Fruit fly (Drosophila melanogaster) whole organism, wandering third instar larva: ENCODE results near the gene put.

Experiments used
- Abd-B ChIP-seq: fragments of >200 bp; optimal IDR thresholded peaks from 2 replicates; lab custom pipeline; 2017; ENCODE audit warnings: missing biosample characterization, missing genetic modification characterization
- CG32264 ChIP-seq: fragments of 200-800 bp; sonication (Bioruptor generic); optimal IDR thresholded peaks from 2 replicates; lab custom pipeline; 2016; ENCODE audit warnings: missing biosample characterization, missing genetic modification characterization
- CG9705 ChIP-seq: fragments of 200-800 bp; sonication (Bioruptor generic); optimal IDR thresholded peaks from 2 replicates; lab custom pipeline; 2018; ENCODE audit warnings: missing biosample characterization, mild to moderate bottlenecking, missing genetic modification characterization
- CrebA ChIP-seq: fragments of 200-800 bp; sonication (Bioruptor generic); optimal IDR thresholded peaks from 2 replicates; lab custom pipeline; 2016; ENCODE audit warnings: missing biosample characterization, mild to moderate bottlenecking, missing genetic modification characterization, borderline replicate concordance
- Dfd ChIP-seq: fragments of >200 bp; optimal IDR thresholded peaks from 2 replicates; lab custom pipeline; 2017; ENCODE audit warnings: missing biosample characterization, missing genetic modification characterization
- Dif ChIP-seq: fragments of 200-275, 200-300 bp; sonication (Bioruptor generic); optimal IDR thresholded peaks from 2 replicates; lab custom pipeline; 2018; ENCODE audit warnings: missing biosample characterization, missing genetic modification characterization; ENCODE audit not compliant: partially characterized antibody
- GATAd ChIP-seq: sonication (Bioruptor generic); optimal IDR thresholded peaks from 2 replicates; lab custom pipeline; 2016; ENCODE audit warnings: missing biosample characterization, missing genetic modification characterization
- HLH106 ChIP-seq: fragments of 200-800 bp; optimal IDR thresholded peaks from 3 replicates; lab custom pipeline; 2019; ENCODE audit warnings: missing biosample characterization, mild to moderate bottlenecking, missing genetic modification characterization, moderate library complexity
- Hnf4 ChIP-seq: fragments of 200-800 bp; sonication (Bioruptor generic); optimal IDR thresholded peaks from 2 replicates; lab custom pipeline; 2016; ENCODE audit warnings: missing biosample characterization, mild to moderate bottlenecking, missing genetic modification characterization
- Hr78 ChIP-seq: fragments of >200 bp; optimal IDR thresholded peaks from 2 replicates; lab custom pipeline; 2017; ENCODE audit warnings: missing biosample characterization, missing genetic modification characterization
- Hr83 ChIP-seq: fragments of 200-300 bp; sonication (Bioruptor generic); optimal IDR thresholded peaks from 2 replicates; lab custom pipeline; 2016; ENCODE audit warnings: missing biosample characterization, mild to moderate bottlenecking, missing genetic modification characterization, moderate library complexity; ENCODE audit not compliant: poor library complexity, severe bottlenecking
- Jra ChIP-seq: sonication (Bioruptor generic); optimal IDR thresholded peaks from 2 replicates; lab custom pipeline; 2016; ENCODE audit warnings: missing biosample characterization, missing genetic modification characterization
- Mio ChIP-seq: sonication (Bioruptor generic); optimal IDR thresholded peaks from 2 replicates; lab custom pipeline; 2016; ENCODE audit warnings: missing biosample characterization, missing genetic modification characterization
- Myc ChIP-seq: fragments of >200 bp; optimal IDR thresholded peaks from 2 replicates; lab custom pipeline; 2017
- N ChIP-seq: fragments of >200 bp; optimal IDR thresholded peaks from 2 replicates; lab custom pipeline; 2018; ENCODE audit warnings: missing biosample characterization, missing external identifiers, missing genetic modification characterization
- OdsH ChIP-seq: fragments of 200-800 bp; sonication (Bioruptor generic); optimal IDR thresholded peaks from 2 replicates; lab custom pipeline; 2016; ENCODE audit warnings: missing biosample characterization, mild to moderate bottlenecking, missing genetic modification characterization
- Rel ChIP-seq, 2 experiments: fragments of 200-800 bp; sonication (Bioruptor generic) in 1 of 2; optimal IDR thresholded peaks; 2 replicates in 1 of 2; 3 replicates in 1 of 2; lab custom pipeline; 2016 to 2019; ENCODE audit warnings: mild to moderate bottlenecking in 2 of 2, missing biosample characterization in 2 of 2, missing genetic modification characterization in 2 of 2, moderate library complexity in 1 of 2
- Sp1 ChIP-seq: fragments of 200-800 bp; sonication (Bioruptor generic); optimal IDR thresholded peaks from 3 replicates; lab custom pipeline; 2019; ENCODE audit warnings: missing biosample characterization, mild to moderate bottlenecking, missing genetic modification characterization, moderate library complexity
- Vsx2 ChIP-seq: fragments of 200-300, 225-300 bp; sonication (Bioruptor generic); optimal IDR thresholded peaks from 2 replicates; lab custom pipeline; 2018; ENCODE audit warnings: missing biosample characterization, missing genetic modification characterization; ENCODE audit not compliant: partially characterized antibody
- br ChIP-seq: fragments of 200-800 bp; sonication (Bioruptor generic); optimal IDR thresholded peaks from 2 replicates; lab custom pipeline; 2016; ENCODE audit warnings: missing biosample characterization, missing genetic modification characterization
- brk ChIP-seq: fragments of 200-800 bp; sonication (Bioruptor generic); optimal IDR thresholded peaks from 2 replicates; lab custom pipeline; 2016; ENCODE audit warnings: missing biosample characterization, mild to moderate bottlenecking, missing genetic modification characterization
- dl ChIP-seq, 2 experiments: fragments of 175-275, 200-275 bp in 1 of 2; fragments of 200-275 bp in 1 of 2; sonication (Bioruptor generic); optimal IDR thresholded peaks; lab custom pipeline; 2018; ENCODE audit warnings: mild to moderate bottlenecking in 2 of 2, missing biosample characterization in 2 of 2, missing genetic modification characterization in 2 of 2, moderate library complexity in 2 of 2; ENCODE audit not compliant: partially characterized antibody in 2 of 2, insufficient read depth in 1 of 2
- dmrt93B ChIP-seq: fragments of 200-800 bp; sonication (Bioruptor generic); optimal IDR thresholded peaks from 2 replicates; lab custom pipeline; 2018; ENCODE audit warnings: missing biosample characterization, mild to moderate bottlenecking, missing genetic modification characterization
- dsf ChIP-seq: sonication (Bioruptor generic); optimal IDR thresholded peaks from 2 replicates; lab custom pipeline; 2016; ENCODE audit warnings: missing biosample characterization, missing genetic modification characterization, borderline replicate concordance
- ey ChIP-seq: fragments of 200-800 bp; sonication (Bioruptor generic); optimal IDR thresholded peaks from 2 replicates; lab custom pipeline; 2016; ENCODE audit warnings: missing biosample characterization, missing genetic modification characterization
- foxo ChIP-seq, 2 experiments: fragments of 200-800 bp; sonication (Bioruptor generic); optimal IDR thresholded peaks; 2 replicates in 1 of 2; 3 replicates in 1 of 2; lab custom pipeline; 2016 to 2017; ENCODE audit warnings: missing biosample characterization in 2 of 2, missing genetic modification characterization in 2 of 2
- fru ChIP-seq: fragments of 200-800 bp; sonication (Bioruptor generic); optimal IDR thresholded peaks from 3 replicates; lab custom pipeline; 2016; ENCODE audit warnings: missing biosample characterization, mild to moderate bottlenecking, missing genetic modification characterization
- h ChIP-seq: fragments of 200-800 bp; sonication (Bioruptor generic); optimal IDR thresholded peaks from 3 replicates; lab custom pipeline; 2016; ENCODE audit warnings: missing biosample characterization, mild to moderate bottlenecking, missing genetic modification characterization
- jim ChIP-seq: fragments of 175-275, 200-325 bp; sonication (Bioruptor generic); optimal IDR thresholded peaks from 2 replicates; lab custom pipeline; 2016; ENCODE audit warnings: missing biosample characterization, mild to moderate bottlenecking, missing genetic modification characterization
- lola ChIP-seq: fragments of >200 bp; optimal IDR thresholded peaks from 2 replicates; lab custom pipeline; 2017; ENCODE audit warnings: missing biosample characterization, missing genetic modification characterization
- pan ChIP-seq: fragments of >200 bp; optimal IDR thresholded peaks from 2 replicates; lab custom pipeline; 2017
- psq ChIP-seq: fragments of 200-800 bp; sonication (Bioruptor generic); optimal IDR thresholded peaks from 3 replicates; lab custom pipeline; 2017; ENCODE audit warnings: missing biosample characterization, mild to moderate bottlenecking, missing genetic modification characterization, moderate library complexity
- rgr ChIP-seq: fragments of 200-800 bp; sonication (Bioruptor generic); optimal IDR thresholded peaks from 3 replicates; lab custom pipeline; 2016; ENCODE audit warnings: missing biosample characterization, mild to moderate bottlenecking, missing genetic modification characterization
- sage ChIP-seq: fragments of 200-800 bp; sonication (Bioruptor generic); optimal IDR thresholded peaks from 2 replicates; lab custom pipeline; 2016; ENCODE audit warnings: missing biosample characterization, mild to moderate bottlenecking, missing genetic modification characterization
- sv ChIP-seq: fragments of 200-800 bp; sonication (Bioruptor generic); optimal IDR thresholded peaks from 3 replicates; lab custom pipeline; 2016; ENCODE audit warnings: missing biosample characterization, missing genetic modification characterization
- tai ChIP-seq: sonication (Bioruptor generic); optimal IDR thresholded peaks from 2 replicates; lab custom pipeline; 2016; ENCODE audit warnings: missing biosample characterization, missing genetic modification characterization
- usp ChIP-seq: fragments of >200 bp; optimal IDR thresholded peaks from 2 replicates; lab custom pipeline; 2017; ENCODE audit warnings: missing biosample characterization, missing genetic modification characterization
- woc ChIP-seq: sonication (Bioruptor generic); optimal IDR thresholded peaks from 2 replicates; lab custom pipeline; 2016; ENCODE audit warnings: missing biosample characterization, mild to moderate bottlenecking, missing genetic modification characterization

put gene

DNA sequence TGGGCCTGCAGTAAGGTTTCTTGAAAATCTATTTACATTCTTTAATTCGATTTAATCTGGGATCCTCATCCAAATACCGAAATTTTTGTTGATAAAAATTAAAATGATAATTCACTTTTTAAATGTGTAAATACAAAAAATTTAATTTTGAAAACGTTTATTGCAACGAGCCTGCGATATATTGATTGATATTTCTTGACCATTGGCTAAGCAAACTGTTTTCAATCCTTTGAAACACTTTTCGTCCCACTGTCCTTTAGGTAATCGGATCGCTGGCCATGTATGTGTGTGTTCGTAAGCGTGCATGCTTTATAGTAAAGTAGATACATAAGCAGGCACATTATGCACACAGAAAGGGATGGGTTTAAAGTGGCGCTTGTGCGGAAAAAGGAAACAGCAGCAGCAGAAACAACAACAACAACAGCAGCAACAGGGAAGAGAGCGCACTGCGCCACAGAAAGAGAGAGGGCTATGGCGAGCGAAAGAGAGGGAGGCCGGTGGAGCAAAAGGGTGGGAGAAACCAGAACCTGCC is 1.3 kb downstream of the put start:
- TF ChIP-seq Sp1 (GFP tag; lab: Kevin White, UChicago), result peak; percentile 75
- no peak for TF ChIP-seq Abd-B (GFP tag; lab: Kevin White, UChicago)
- TF ChIP-seq Dfd (GFP tag; lab: Kevin White, UChicago), result no peak
- TF ChIP-seq CG32264, result peak; percentile 5
- peak; percentile 36 for TF ChIP-seq Dif (GFP tag; lab: Kevin White, UChicago)
- TF ChIP-seq CrebA (GFP tag; lab: Kevin White, UChicago), result no peak
- TF ChIP-seq dmrt93B (GFP tag; lab: Kevin White, UChicago), result peak; percentile 60
- TF ChIP-seq Myc (lab: Kevin White, UChicago), result no peak
- TF ChIP-seq Jra, result no peak
- TF ChIP-seq rgr (GFP tag; lab: Kevin White, UChicago), result peak; percentile 80
- TF ChIP-seq Vsx2 (GFP tag; lab: Kevin White, UChicago), result no peak
- no peak for TF ChIP-seq Mio
- peak; percentile 84 for TF ChIP-seq h
- no peak for TF ChIP-seq lola (GFP tag; lab: Kevin White, UChicago)
- TF ChIP-seq tai (GFP tag; lab: Kevin White, UChicago), result no peak
- peak; percentile 76 for TF ChIP-seq OdsH
- no peak for TF ChIP-seq Rel (GFP tag; optimal IDR thresholded peaks at IDR 0.05; lab: Kevin White, UChicago)
- TF ChIP-seq Rel (tag; optimal IDR thresholded peaks at IDR 0.05; lab: Kevin White, UChicago), result no peak
- TF ChIP-seq GATAd, result no peak
- TF ChIP-seq fru, result peak; percentile 83
- TF ChIP-seq HLH106 (tag; lab: Kevin White, UChicago), result peak; percentile 64
- peak; percentile 78 for TF ChIP-seq ey (GFP tag; lab: Kevin White, UChicago)
- TF ChIP-seq sv (GFP tag; lab: Kevin White, UChicago), result peak; percentile 11
- TF ChIP-seq Hr83 (GFP tag; lab: Kevin White, UChicago), result no peak
- no peak for TF ChIP-seq usp
- TF ChIP-seq pan, result no peak
- peak; percentile 9 for TF ChIP-seq dsf (GFP tag; lab: Kevin White, UChicago)
- no peak for TF ChIP-seq N
- peak; percentile 37 to 58 for TF ChIP-seq dl (GFP tag; optimal IDR thresholded peaks at IDR 0.05; lab: Kevin White, UChicago; ENCODE audit: insufficient read depth in 1 of 2, partially characterized antibody in 2 of 2)
- TF ChIP-seq Hnf4 (GFP tag; lab: Kevin White, UChicago), result peak; percentile 57
- TF ChIP-seq CG9705 (GFP tag; lab: Kevin White, UChicago), result no peak
- TF ChIP-seq br (GFP tag; lab: Kevin White, UChicago), result peak; percentile 75
- no peak for TF ChIP-seq Hr78
- TF ChIP-seq jim (GFP tag; lab: Kevin White, UChicago), result no peak
- no peak for TF ChIP-seq brk
- TF ChIP-seq woc, result peak; percentile 69
- peak; percentile 28 for TF ChIP-seq sage (GFP tag; lab: Kevin White, UChicago)
- TF ChIP-seq psq (GFP tag; lab: Kevin White, UChicago), result peak; percentile 45
- peak in 1 of 2 experiments; percentile 75 for TF ChIP-seq foxo (GFP tag; optimal IDR thresholded peaks at IDR 0.05; lab: Kevin White, UChicago)

DNA sequence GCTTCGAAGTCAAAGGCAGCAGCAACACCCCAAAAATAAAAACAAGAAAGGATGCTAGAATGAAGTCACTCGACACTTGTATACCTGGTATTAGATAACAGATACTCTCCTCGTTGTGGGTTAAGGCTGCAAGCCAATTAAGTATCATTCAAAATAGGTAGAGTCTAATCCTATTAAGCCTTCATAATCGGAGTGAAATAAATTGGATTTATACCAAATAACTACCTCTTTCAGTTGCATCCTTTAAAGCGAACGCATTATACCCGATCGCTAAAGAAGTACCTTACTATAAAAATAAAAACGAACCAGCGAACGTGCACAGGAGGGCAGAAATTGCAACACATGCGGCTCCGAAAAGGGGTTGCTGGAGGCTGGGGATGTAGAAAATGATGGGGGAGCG is 2.9 kb downstream of the put start:
- TF ChIP-seq ey (GFP tag; lab: Kevin White, UChicago) (no peak), psq (GFP tag; lab: Kevin White, UChicago) (peak; percentile 21), GATAd (no peak)
- TF ChIP-seq, all 38 proteins: peak for 1
